Worm (Caenorhabditis elegans) whole organism, L2 larva: ENCODE measurements around the gene W02H5.8.

Source experiments
- C34F6.9 ChIP-seq: fragments of 150-350 bp; optimal IDR thresholded peaks from 2 replicates; lab custom pipeline; 2014; ENCODE audit warnings: missing biosample characterization, missing genetic modification characterization
- F13H6.1 ChIP-seq: sonication (generic microtip); optimal IDR thresholded peaks from 2 replicates; lab custom pipeline; 2016; ENCODE audit warnings: missing genetic modification characterization, missing compliant biosample characterization
- R02D3.7 ChIP-seq: fragments of 150-350 bp; optimal IDR thresholded peaks from 2 replicates; lab custom pipeline; 2014; ENCODE audit warnings: missing biosample characterization, missing genetic modification characterization
- Y55F3AM.14 ChIP-seq: fragments of 200-800 bp; sonication (Bioruptor generic); optimal IDR thresholded peaks from 2 replicates; lab custom pipeline; 2018; ENCODE audit warnings: mild to moderate bottlenecking, missing genetic modification characterization, missing compliant biosample characterization
- ZK546.5 ChIP-seq: sonication (generic microtip); optimal IDR thresholded peaks from 2 replicates; lab custom pipeline; 2017; ENCODE audit warnings: missing biosample characterization, missing genetic modification characterization
- alr-1 ChIP-seq: fragments of 150-350 bp; optimal IDR thresholded peaks from 2 replicates; lab custom pipeline; 2014; ENCODE audit warnings: missing biosample characterization, missing genetic modification characterization
- aly-2 ChIP-seq: fragments of 150-350 bp; optimal IDR thresholded peaks from 2 replicates; lab custom pipeline; 2014; ENCODE audit warnings: missing biosample characterization, missing genetic modification characterization
- ama-1 ChIP-seq: fragments of 150-350 bp; optimal IDR thresholded peaks from 2 replicates; lab custom pipeline; 2018; ENCODE audit warnings: inconsistent platforms
- blmp-1 ChIP-seq: sonication (generic microtip); optimal IDR thresholded peaks from 2 replicates; lab custom pipeline; 2017; ENCODE audit warnings: missing genetic modification characterization, mild to moderate bottlenecking, missing compliant biosample characterization, antibody characterized with exemption, moderate library complexity; ENCODE audit not compliant: insufficient read depth
- ceh-16 ChIP-seq: fragments of 150-350 bp; optimal IDR thresholded peaks from 2 replicates; lab custom pipeline; 2014; ENCODE audit warnings: missing biosample characterization, missing genetic modification characterization
- crh-2 ChIP-seq: sonication (generic microtip); optimal IDR thresholded peaks from 2 replicates; lab custom pipeline; 2017; ENCODE audit warnings: missing biosample characterization, missing genetic modification characterization
- dmd-4 ChIP-seq: sonication (generic microtip); optimal IDR thresholded peaks from 2 replicates; lab custom pipeline; 2017; ENCODE audit warnings: missing biosample characterization, missing genetic modification characterization
- egl-27 ChIP-seq: sonication (generic microtip); optimal IDR thresholded peaks from 3 replicates; lab custom pipeline; 2017; ENCODE audit warnings: missing biosample characterization, missing genetic modification reagents, missing genetic modification characterization
- elt-3 ChIP-seq: sonication (generic microtip); optimal IDR thresholded peaks from 2 replicates; lab custom pipeline; 2017; ENCODE audit warnings: missing biosample characterization, missing genetic modification characterization
- fos-1 ChIP-seq: fragments of 150-350 bp; optimal IDR thresholded peaks from 2 replicates; lab custom pipeline; 2014; ENCODE audit warnings: missing biosample characterization, missing genetic modification characterization
- gmeb-1 ChIP-seq: fragments of 150-350 bp; optimal IDR thresholded peaks from 2 replicates; lab custom pipeline; 2014; ENCODE audit warnings: missing biosample characterization, missing genetic modification characterization
- lin-11 ChIP-seq: fragments of 150-350 bp; sonication (generic microtip); optimal IDR thresholded peaks from 2 replicates; lab custom pipeline; 2014; ENCODE audit warnings: missing biosample characterization, missing genetic modification characterization, inconsistent platforms, mixed read lengths
- lin-13 ChIP-seq: fragments of 150-350 bp; optimal IDR thresholded peaks from 2 replicates; lab custom pipeline; 2014; ENCODE audit warnings: missing biosample characterization, missing genetic modification reagents, missing genetic modification characterization
- lin-39 ChIP-seq: fragments of 150-350 bp; optimal IDR thresholded peaks from 2 replicates; lab custom pipeline; 2014; ENCODE audit warnings: missing biosample characterization, missing genetic modification reagents, missing genetic modification characterization
- lsy-2 ChIP-seq, 2 experiments: fragments of 150-350 bp in 1 of 2; sonication (generic microtip) in 1 of 2; optimal IDR thresholded peaks; 2 replicates each; lab custom pipeline; 2014 to 2017; ENCODE audit warnings: missing biosample characterization in 2 of 2, missing genetic modification characterization in 2 of 2
- mab-5 ChIP-seq: fragments of 150-350 bp; optimal IDR thresholded peaks from 2 replicates; lab custom pipeline; 2014; ENCODE audit warnings: missing biosample characterization, missing genetic modification characterization
- mbf-1 ChIP-seq: sonication (generic microtip); optimal IDR thresholded peaks from 2 replicates; lab custom pipeline; 2017; ENCODE audit warnings: missing biosample characterization, missing genetic modification characterization
- mdl-1 ChIP-seq, 2 experiments: fragments of 150-350 bp in 1 of 2; sonication (generic microtip) in 1 of 2; optimal IDR thresholded peaks; 2 replicates each; lab custom pipeline; 2017; ENCODE audit warnings: missing biosample characterization in 2 of 2, missing genetic modification characterization in 2 of 2
- nhr-10 ChIP-seq: sonication (generic microtip); optimal IDR thresholded peaks from 2 replicates; lab custom pipeline; 2017; ENCODE audit warnings: missing biosample characterization, missing genetic modification characterization
- nhr-11 ChIP-seq: fragments of 150-350 bp; optimal IDR thresholded peaks from 2 replicates; lab custom pipeline; 2014; ENCODE audit warnings: missing biosample characterization, missing genetic modification characterization
- nhr-12 ChIP-seq: fragments of 150-350 bp; optimal IDR thresholded peaks from 2 replicates; lab custom pipeline; 2014; ENCODE audit warnings: missing biosample characterization, missing genetic modification characterization
- nhr-129 ChIP-seq: fragments of 150-350 bp; optimal IDR thresholded peaks from 2 replicates; lab custom pipeline; 2014; ENCODE audit warnings: missing biosample characterization, missing genetic modification characterization
- nhr-21 ChIP-seq: fragments of 150-350 bp; optimal IDR thresholded peaks from 2 replicates; lab custom pipeline; 2014; ENCODE audit warnings: missing biosample characterization, missing genetic modification characterization
- nhr-23 ChIP-seq: fragments of 150-350 bp; optimal IDR thresholded peaks from 2 replicates; lab custom pipeline; 2014; ENCODE audit warnings: missing biosample characterization, missing genetic modification reagents, missing genetic modification characterization
- nhr-237 ChIP-seq: fragments of 150-350 bp; optimal IDR thresholded peaks from 2 replicates; lab custom pipeline; 2014; ENCODE audit warnings: missing biosample characterization, missing genetic modification characterization
- nhr-25 ChIP-seq: fragments of 150-350 bp; sonication (generic microtip); optimal IDR thresholded peaks from 3 replicates; lab custom pipeline; 2014; ENCODE audit warnings: missing biosample characterization, missing genetic modification characterization
- nhr-6 ChIP-seq: fragments of 150-350 bp; optimal IDR thresholded peaks from 2 replicates; lab custom pipeline; 2014; ENCODE audit warnings: missing biosample characterization, missing genetic modification characterization
- nhr-77 ChIP-seq: fragments of 150-350 bp; optimal IDR thresholded peaks from 2 replicates; lab custom pipeline; 2014; ENCODE audit warnings: missing biosample characterization, missing genetic modification characterization
- peb-1 ChIP-seq: fragments of 150-350 bp; optimal IDR thresholded peaks from 2 replicates; lab custom pipeline; 2014; ENCODE audit warnings: missing biosample characterization, missing genetic modification characterization
- sem-4 ChIP-seq: fragments of 150-350 bp; optimal IDR thresholded peaks from 2 replicates; lab custom pipeline; 2014; ENCODE audit warnings: missing biosample characterization, missing genetic modification reagents, missing genetic modification characterization
- skn-1 ChIP-seq: sonication (generic microtip); optimal IDR thresholded peaks from 2 replicates; lab custom pipeline; 2017; ENCODE audit warnings: missing biosample characterization, missing genetic modification characterization
- sma-3 ChIP-seq: sonication (generic microtip); optimal IDR thresholded peaks from 2 replicates; lab custom pipeline; 2016; ENCODE audit warnings: missing genetic modification reagents, missing genetic modification characterization, missing compliant biosample characterization
- sma-9 ChIP-seq, 2 experiments: fragments of 150-350 bp in 1 of 2; sonication (generic microtip) in 1 of 2; optimal IDR thresholded peaks; 2 replicates each; lab custom pipeline; 2014 to 2016; ENCODE audit warnings: missing genetic modification characterization in 2 of 2, mild to moderate bottlenecking in 1 of 2, missing biosample characterization in 1 of 2, missing compliant biosample characterization in 1 of 2, missing genetic modification reagents in 1 of 2, moderate library complexity in 1 of 2
- snpc-4 ChIP-seq: fragments of 150-350 bp; optimal IDR thresholded peaks from 2 replicates; lab custom pipeline; 2014; ENCODE audit warnings: missing biosample characterization, missing genetic modification characterization
- unc-55 ChIP-seq: fragments of 150-350 bp; sonication (generic microtip); optimal IDR thresholded peaks from 3 replicates; lab custom pipeline; 2014; ENCODE audit warnings: missing biosample characterization, missing genetic modification reagents, missing genetic modification characterization
- unc-62 ChIP-seq: fragments of 150-350 bp; optimal IDR thresholded peaks from 2 replicates; lab custom pipeline; 2014; ENCODE audit warnings: missing biosample characterization, missing genetic modification reagents, missing genetic modification characterization
- zag-1 ChIP-seq: fragments of 150-350 bp; optimal IDR thresholded peaks from 2 replicates; lab custom pipeline; 2014; ENCODE audit warnings: missing biosample characterization, missing genetic modification characterization
- ztf-1 ChIP-seq: fragments of 200-800 bp; sonication (Bioruptor generic); conservative IDR thresholded peaks from 2 replicates; pipeline ENCODE4 v1.3.6; 2022; ENCODE audit warnings: missing genetic modification characterization, missing compliant biosample characterization
- ztf-11 ChIP-seq: sonication (generic microtip); optimal IDR thresholded peaks from 2 replicates; lab custom pipeline; 2017; ENCODE audit warnings: missing biosample characterization, missing genetic modification characterization
- ztf-4 ChIP-seq: fragments of 150-350 bp; optimal IDR thresholded peaks from 2 replicates; lab custom pipeline; 2014; ENCODE audit warnings: missing biosample characterization, missing genetic modification characterization

W02H5.8 gene

ce11 chrV:2677648-2678047, 25.2 kb upstream of the W02H5.8 start:
- TF ChIP-seq aly-2 (tag; lab: Kevin White, UChicago) (no peak), unc-55 (GFP tag; lab: Kevin White, UChicago) (peak; percentile 28)

ce11 chrV:2675692-2676091, 23.2 kb upstream of the W02H5.8 start:
- TF ChIP-seq blmp-1 (tag; lab: Kevin White, UChicago) (peak; percentile 90), nhr-21 (tag; lab: Kevin White, UChicago) (no peak), nhr-25 (tag; lab: Kevin White, UChicago) (peak; percentile 10)

ce11 chrV:2673807-2674206, 21.4 kb upstream of the W02H5.8 start:
- TF ChIP-seq lin-13 (peak; percentile 57), fos-1 (peak; percentile 17), ztf-11 (tag; lab: Kevin White, UChicago) (no peak), unc-55 (GFP tag; lab: Kevin White, UChicago) (peak; percentile 15), gmeb-1 (tag; lab: Kevin White, UChicago) (peak; percentile 18), ceh-16 (tag; lab: Kevin White, UChicago) (no peak), mbf-1 (tag; lab: Kevin White, UChicago) (no peak), sma-9 (GFP tag; optimal IDR thresholded peaks at IDR 0.05; lab: Kevin White, UChicago) (peak; percentile 4), sma-9 (tag; optimal IDR thresholded peaks at IDR 0.05; lab: Kevin White, UChicago) (no peak), lsy-2 (tag; optimal IDR thresholded peaks at IDR 0.05; lab: Kevin White, UChicago) (peak in 1 of 2 experiments; percentile 41), C34F6.9 (tag; lab: Kevin White, UChicago) (peak; percentile 5), nhr-129 (tag; lab: Kevin White, UChicago) (peak; percentile 57), F13H6.1 (peak; percentile 30), sma-3 (GFP tag; lab: Kevin White, UChicago) (no peak), crh-2 (tag; lab: Kevin White, UChicago) (peak; percentile 31)

ce11 chrV:2672603-2673002, 20.1 kb upstream of the W02H5.8 start, which contains the start of gene W02G9.3:
W02G9.3 (plus strand) TSS chrV:2672986.
- TF ChIP-seq nhr-6 (tag; lab: Kevin White, UChicago) = peak; percentile 22
- TF ChIP-seq unc-55 (GFP tag; lab: Kevin White, UChicago) = peak; percentile 94
- no peak for TF ChIP-seq R02D3.7 (tag; lab: Kevin White, UChicago)
- TF ChIP-seq mab-5 (tag; lab: Kevin White, UChicago) = peak; percentile 94
- peak; percentile 75 for TF ChIP-seq sma-3 (GFP tag; lab: Kevin White, UChicago)
- TF ChIP-seq elt-3 (tag; lab: Kevin White, UChicago) = no peak
- no peak for TF ChIP-seq nhr-10 (tag; lab: Kevin White, UChicago)
- no peak for TF ChIP-seq nhr-23 (tag; lab: Kevin White, UChicago)
- peak; percentile 92 for TF ChIP-seq C34F6.9 (tag; lab: Kevin White, UChicago)
- TF ChIP-seq ZK546.5 (tag; lab: Kevin White, UChicago) = no peak
- TF ChIP-seq ztf-1 = no peak
- no peak for TF ChIP-seq alr-1 (tag; lab: Kevin White, UChicago)
- TF ChIP-seq ama-1 = no peak
- no peak for TF ChIP-seq lin-39 (tag; lab: Kevin White, UChicago)
- peak; percentile 43 for TF ChIP-seq zag-1 (tag; lab: Kevin White, UChicago)
- no peak for TF ChIP-seq ceh-16 (tag; lab: Kevin White, UChicago)
- no peak for TF ChIP-seq blmp-1 (tag; lab: Kevin White, UChicago)
- TF ChIP-seq crh-2 (tag; lab: Kevin White, UChicago) = peak; percentile 82
- no peak for TF ChIP-seq mdl-1 (tag; optimal IDR thresholded peaks at IDR 0.05; lab: Kevin White, UChicago)
- TF ChIP-seq nhr-237 = no peak
- no peak for TF ChIP-seq aly-2 (tag; lab: Kevin White, UChicago)
- peak; percentile 50 for TF ChIP-seq snpc-4
- TF ChIP-seq nhr-11 (tag; lab: Kevin White, UChicago) = peak; percentile 87
- TF ChIP-seq sma-9 (GFP tag; optimal IDR thresholded peaks at IDR 0.05; lab: Kevin White, UChicago) = peak; percentile 65
- TF ChIP-seq sma-9 (tag; optimal IDR thresholded peaks at IDR 0.05; lab: Kevin White, UChicago) = no peak
- peak; percentile 52 for TF ChIP-seq nhr-25 (tag; lab: Kevin White, UChicago)
- TF ChIP-seq peb-1 = no peak
- TF ChIP-seq lin-13 = peak; percentile 89
- no peak for TF ChIP-seq lin-11 (tag; lab: Kevin White, UChicago)
- TF ChIP-seq mbf-1 (tag; lab: Kevin White, UChicago) = no peak
- no peak for TF ChIP-seq unc-62 (GFP tag; lab: Kevin White, UChicago)
- TF ChIP-seq nhr-77 = no peak
- peak; percentile 52 for TF ChIP-seq fos-1
- TF ChIP-seq skn-1 (tag; lab: Kevin White, UChicago) = no peak
- no peak for TF ChIP-seq nhr-12 (tag; lab: Kevin White, UChicago)
- TF ChIP-seq F13H6.1 = peak; percentile 71
- no peak for TF ChIP-seq ztf-11 (tag; lab: Kevin White, UChicago)
- TF ChIP-seq sem-4 (tag; lab: Kevin White, UChicago) = no peak
- no peak for TF ChIP-seq ztf-4 (tag; lab: Kevin White, UChicago)
- TF ChIP-seq nhr-129 (tag; lab: Kevin White, UChicago) = peak; percentile 75
- TF ChIP-seq egl-27 (tag; lab: Kevin White, UChicago) = peak; percentile 23
- peak; percentile 53 to 88 for TF ChIP-seq lsy-2 (tag; optimal IDR thresholded peaks at IDR 0.05; lab: Kevin White, UChicago)
- no peak for TF ChIP-seq dmd-4 (tag; lab: Kevin White, UChicago)
- no peak for TF ChIP-seq Y55F3AM.14 (GFP tag; lab: Kevin White, UChicago)
